Worm (Caenorhabditis elegans) whole organism, L1 larva: ENCODE results near the gene F55G7.4.

ENCODE experiments used
- C04F5.9 ChIP-seq: sonication (generic microtip); optimal IDR thresholded peaks from 2 replicates; lab custom pipeline; 2016; ENCODE audit warnings: missing genetic modification characterization, missing compliant biosample characterization
- C16A3.4 ChIP-seq: fragments of 150-350 bp; optimal IDR thresholded peaks from 2 replicates; lab custom pipeline; 2014; ENCODE audit warnings: missing biosample characterization, missing genetic modification characterization
- Y116A8C.19 ChIP-seq: sonication (generic microtip); optimal IDR thresholded peaks from 2 replicates; lab custom pipeline; 2016; ENCODE audit warnings: missing compliant biosample characterization, missing genetic modification characterization, borderline replicate concordance
- aha-1 ChIP-seq: fragments of 150-350 bp; optimal IDR thresholded peaks from 2 replicates; lab custom pipeline; 2014; ENCODE audit warnings: missing biosample characterization, missing genetic modification characterization
- alr-1 ChIP-seq: fragments of 200-800 bp; sonication (Bioruptor generic); optimal IDR thresholded peaks from 2 replicates; lab custom pipeline; 2018; ENCODE audit warnings: borderline replicate concordance, mild to moderate bottlenecking, missing genetic modification characterization, missing compliant biosample characterization
- aly-2 ChIP-seq: fragments of 150-350 bp; optimal IDR thresholded peaks from 2 replicates; lab custom pipeline; 2014; ENCODE audit warnings: missing biosample characterization, missing genetic modification characterization
- ama-1 ChIP-seq: fragments of 150-350 bp; optimal IDR thresholded peaks from 2 replicates; lab custom pipeline; 2014
- blmp-1 ChIP-seq: fragments of 150-350 bp; optimal IDR thresholded peaks from 2 replicates; lab custom pipeline; 2014; ENCODE audit warnings: missing biosample characterization, missing genetic modification characterization
- ceh-90 ChIP-seq: sonication (generic microtip); optimal IDR thresholded peaks from 2 replicates; lab custom pipeline; 2016; ENCODE audit warnings: missing genetic modification characterization, missing compliant biosample characterization
- dpl-1 ChIP-seq, 3 experiments: fragments of 150-350 bp in 2 of 3; sonication (generic microtip) in 1 of 3; optimal IDR thresholded peaks; 2 replicates each; lab custom pipeline; 2014 to 2017; ENCODE audit warnings: missing biosample characterization in 3 of 3, missing genetic modification characterization in 3 of 3, missing genetic modification reagents in 3 of 3
- dsc-1 ChIP-seq: sonication (generic microtip); optimal IDR thresholded peaks from 2 replicates; lab custom pipeline; 2016; ENCODE audit warnings: mild to moderate bottlenecking, missing genetic modification characterization, missing compliant biosample characterization
- efl-3 ChIP-seq: fragments of 200-800 bp; sonication (Bioruptor generic); optimal IDR thresholded peaks from 2 replicates; lab custom pipeline; 2018; ENCODE audit warnings: mild to moderate bottlenecking, missing genetic modification characterization, missing compliant biosample characterization
- egl-13 ChIP-seq: sonication (generic microtip); optimal IDR thresholded peaks from 2 replicates; lab custom pipeline; 2016; ENCODE audit warnings: missing genotype, missing genetic modification reagents, missing genetic modification characterization, missing compliant biosample characterization
- elt-3 ChIP-seq, 6 experiments: fragments of 150-350 bp in 1 of 6; sonication (generic microtip); optimal IDR thresholded peaks; 2 replicates each; lab custom pipeline; 2017 to 2018; ENCODE audit warnings: missing biosample characterization in 6 of 6, missing genetic modification characterization in 6 of 6, inconsistent platforms in 1 of 6
- ets-5 ChIP-seq: fragments of 200-800 bp; sonication (Bioruptor generic); IDR thresholded peaks from 2 replicates; pipeline ENCODE4 v1.3.6; 2022; ENCODE audit warnings: missing genetic modification characterization, missing compliant biosample characterization
- fkh-4 ChIP-seq: sonication (generic microtip); optimal IDR thresholded peaks from 2 replicates; lab custom pipeline; 2016; ENCODE audit warnings: missing compliant biosample characterization, missing genetic modification characterization, borderline replicate concordance
- fkh-8 ChIP-seq: sonication (generic microtip); optimal IDR thresholded peaks from 2 replicates; lab custom pipeline; 2016; ENCODE audit warnings: mild to moderate bottlenecking, missing genetic modification characterization, missing compliant biosample characterization
- hlh-4 ChIP-seq: sonication (generic microtip); optimal IDR thresholded peaks from 2 replicates; lab custom pipeline; 2016; ENCODE audit warnings: mild to moderate bottlenecking, missing genetic modification characterization, missing compliant biosample characterization
- isw-1 ChIP-seq: fragments of 200-800 bp; sonication (Bioruptor generic); IDR thresholded peaks from 2 replicates; pipeline ENCODE4 v1.3.6; 2022; ENCODE audit warnings: missing genetic modification characterization, missing compliant biosample characterization
- lin-13 ChIP-seq: fragments of 150-350 bp; optimal IDR thresholded peaks from 2 replicates; lab custom pipeline; 2014; ENCODE audit warnings: missing biosample characterization, missing genetic modification reagents, missing genetic modification characterization
- lin-14 ChIP-seq: fragments of 200-800 bp; sonication (Bioruptor generic); optimal IDR thresholded peaks from 2 replicates; lab custom pipeline; 2018; ENCODE audit warnings: mild to moderate bottlenecking, missing genetic modification characterization, moderate library complexity, missing compliant biosample characterization
- lin-35 ChIP-seq, 2 experiments: fragments of 150-350 bp; optimal IDR thresholded peaks; 2 replicates each; lab custom pipeline; 2014; ENCODE audit warnings: missing biosample characterization in 2 of 2, missing genetic modification characterization in 2 of 2, missing genetic modification reagents in 2 of 2
- lin-39 ChIP-seq: fragments of 150-350 bp; optimal IDR thresholded peaks from 2 replicates; lab custom pipeline; 2014; ENCODE audit warnings: missing biosample characterization, missing genetic modification reagents, missing genetic modification characterization
- lir-3 ChIP-seq: sonication (generic microtip); optimal IDR thresholded peaks from 2 replicates; lab custom pipeline; 2016; ENCODE audit warnings: mild to moderate bottlenecking, missing genetic modification characterization, moderate library complexity, missing compliant biosample characterization; ENCODE audit not compliant: poor library complexity
- lsy-2 ChIP-seq, 2 experiments: fragments of 150-350 bp; optimal IDR thresholded peaks; 2 replicates each; lab custom pipeline; 2014; ENCODE audit warnings: missing biosample characterization in 2 of 2, missing genetic modification characterization in 2 of 2
- mab-9 ChIP-seq: fragments of 200-800 bp; sonication (Bioruptor generic); IDR thresholded peaks from 2 replicates; pipeline ENCODE4 v1.3.6; 2022; ENCODE audit warnings: missing genetic modification reagents, missing genetic modification characterization, missing compliant biosample characterization
- mep-1 ChIP-seq: fragments of 150-350 bp; optimal IDR thresholded peaks from 2 replicates; lab custom pipeline; 2014; ENCODE audit warnings: missing biosample characterization, missing genetic modification characterization
- nhr-11 ChIP-seq: fragments of 150-350 bp; optimal IDR thresholded peaks from 2 replicates; lab custom pipeline; 2014; ENCODE audit warnings: missing biosample characterization, missing genetic modification characterization
- nhr-19 ChIP-seq: fragments of 200-800 bp; sonication (Bioruptor generic); conservative IDR thresholded peaks from 2 replicates; pipeline ENCODE4 v1.3.6; 2022; ENCODE audit warnings: missing genetic modification characterization, missing compliant biosample characterization
- nhr-20 ChIP-seq: sonication (generic microtip); optimal IDR thresholded peaks from 2 replicates; lab custom pipeline; 2016; ENCODE audit warnings: mild to moderate bottlenecking, missing genetic modification characterization, missing compliant biosample characterization
- nhr-237 ChIP-seq: fragments of 150-350 bp; optimal IDR thresholded peaks from 2 replicates; lab custom pipeline; 2014; ENCODE audit warnings: missing biosample characterization, missing genetic modification characterization
- nhr-71 ChIP-seq: sonication (generic microtip); optimal IDR thresholded peaks from 2 replicates; lab custom pipeline; 2016; ENCODE audit warnings: mild to moderate bottlenecking, missing genetic modification characterization, moderate library complexity, missing compliant biosample characterization
- nhr-84 ChIP-seq: sonication (generic microtip); optimal IDR thresholded peaks from 2 replicates; lab custom pipeline; 2017; ENCODE audit warnings: missing biosample characterization, missing genetic modification characterization
- pag-3 ChIP-seq: sonication (generic microtip); optimal IDR thresholded peaks from 2 replicates; lab custom pipeline; 2017; ENCODE audit warnings: missing genetic modification characterization, mild to moderate bottlenecking, missing compliant biosample characterization, antibody characterized with exemption, borderline replicate concordance; ENCODE audit not compliant: insufficient read depth
- pax-3 ChIP-seq: fragments of 200-800 bp; sonication (Bioruptor generic); optimal IDR thresholded peaks from 2 replicates; lab custom pipeline; 2018; ENCODE audit warnings: mild to moderate bottlenecking, missing genetic modification characterization, moderate library complexity, missing compliant biosample characterization
- rnt-1 ChIP-seq: sonication (generic microtip); optimal IDR thresholded peaks from 2 replicates; lab custom pipeline; 2016; ENCODE audit warnings: mild to moderate bottlenecking, missing genetic modification characterization, moderate library complexity, missing compliant biosample characterization
- skn-1 ChIP-seq: fragments of 150-350 bp; optimal IDR thresholded peaks from 2 replicates; lab custom pipeline; 2014; ENCODE audit warnings: missing biosample characterization, missing genetic modification characterization
- snpc-4 ChIP-seq: fragments of 150-350 bp; optimal IDR thresholded peaks from 2 replicates; lab custom pipeline; 2014; ENCODE audit warnings: missing biosample characterization, missing genetic modification characterization
- sox-4 ChIP-seq: sonication (generic microtip); optimal IDR thresholded peaks from 2 replicates; lab custom pipeline; 2016; ENCODE audit warnings: missing genetic modification characterization, missing compliant biosample characterization
- sptf-1 ChIP-seq: fragments of 150-350 bp; optimal IDR thresholded peaks from 2 replicates; lab custom pipeline; 2014; ENCODE audit warnings: missing biosample characterization, missing genetic modification characterization
- sup-37 ChIP-seq: fragments of 200-800 bp; sonication (Bioruptor generic); optimal IDR thresholded peaks from 2 replicates; lab custom pipeline; 2018; ENCODE audit warnings: mild to moderate bottlenecking, missing genetic modification characterization, missing compliant biosample characterization
- swsn-7 ChIP-seq: sonication (generic microtip); optimal IDR thresholded peaks from 2 replicates; lab custom pipeline; 2016; ENCODE audit warnings: missing genetic modification characterization, missing compliant biosample characterization
- tlp-1 ChIP-seq: fragments of 150-350 bp; optimal IDR thresholded peaks from 2 replicates; lab custom pipeline; 2014; ENCODE audit warnings: missing biosample characterization, missing genetic modification characterization
- unc-130 ChIP-seq: fragments of 150-350 bp; optimal IDR thresholded peaks from 2 replicates; lab custom pipeline; 2017; ENCODE audit warnings: missing biosample characterization, missing genetic modification characterization, inconsistent platforms
- unc-30 ChIP-seq: sonication (generic microtip); optimal IDR thresholded peaks from 2 replicates; lab custom pipeline; 2017; ENCODE audit warnings: missing biosample characterization, missing genetic modification characterization
- unc-62 ChIP-seq: fragments of 150-350 bp; optimal IDR thresholded peaks from 2 replicates; lab custom pipeline; 2014; ENCODE audit warnings: missing biosample characterization, missing genetic modification reagents, missing genetic modification characterization
- unc-86 ChIP-seq: sonication (generic microtip); optimal IDR thresholded peaks from 2 replicates; lab custom pipeline; 2016; ENCODE audit warnings: missing genetic modification characterization, missing compliant biosample characterization
- vab-15 ChIP-seq: sonication (generic microtip); optimal IDR thresholded peaks from 2 replicates; lab custom pipeline; 2017; ENCODE audit warnings: missing genotype, mild to moderate bottlenecking, missing genetic modification characterization, missing compliant biosample characterization
- xbp-1 ChIP-seq: sonication (generic microtip); optimal IDR thresholded peaks from 2 replicates; lab custom pipeline; 2016; ENCODE audit warnings: missing genetic modification characterization, missing compliant biosample characterization
- zag-1 ChIP-seq: fragments of 150-350 bp; optimal IDR thresholded peaks from 2 replicates; lab custom pipeline; 2014; ENCODE audit warnings: missing biosample characterization, missing genetic modification characterization
- zip-4 ChIP-seq: fragments of 200-800 bp; sonication (Bioruptor generic); optimal IDR thresholded peaks from 2 replicates; lab custom pipeline; 2018; ENCODE audit warnings: mild to moderate bottlenecking, missing genetic modification characterization, moderate library complexity, missing compliant biosample characterization
- ztf-4 ChIP-seq: fragments of 150-350 bp; optimal IDR thresholded peaks from 2 replicates; lab custom pipeline; 2014; ENCODE audit warnings: missing biosample characterization, missing genetic modification characterization

The F55G7.4 gene

ce11 chrX:11934933-11935332 lies 7.2 kb downstream of the F55G7.4 start (continued):
- TF ChIP-seq fkh-4 (no peak), vab-15 (tag; lab: Kevin White, UChicago) (no peak), alr-1 (tag; lab: Kevin White, UChicago) (no peak), unc-62 (no peak), pag-3 (tag; lab: Kevin White, UChicago) (no peak), blmp-1 (tag; lab: Kevin White, UChicago) (no peak), pax-3 (tag; lab: Kevin White, UChicago) (no peak), lsy-2 (tag; optimal IDR thresholded peaks at IDR 0.05; lab: Kevin White, UChicago) (peak in 1 of 2 experiments; percentile 17), lir-3 (tag; lab: Kevin White, UChicago) (peak; percentile 33), egl-13 (tag; lab: Kevin White, UChicago) (peak; percentile 6), nhr-19 (GFP tag; lab: Robert Waterston, UW) (peak; percentile 71), dsc-1 (peak; percentile 67), zip-4 (no peak), unc-30 (tag; lab: Kevin White, UChicago) (no peak), swsn-7 (tag; lab: Kevin White, UChicago) (peak; percentile 52), nhr-84 (tag; lab: Kevin White, UChicago) (no peak), C04F5.9 (tag; lab: Kevin White, UChicago) (no peak), lin-39 (peak; percentile 0), zag-1 (no peak), ztf-4 (no peak), ceh-90 (tag; lab: Kevin White, UChicago) (no peak), snpc-4 (tag; lab: Kevin White, UChicago) (peak; percentile 13), Y116A8C.19 (tag; lab: Kevin White, UChicago) (no peak), efl-3 (GFP tag; lab: Kevin White, UChicago) (no peak), ama-1 (lab: Kevin White, UChicago) (no peak), elt-3 (tag; optimal IDR thresholded peaks at IDR 0.05; lab: Kevin White, UChicago) (peak in 1 of 6 experiments; percentile 23), aha-1 (tag; lab: Kevin White, UChicago) (no peak), rnt-1 (tag; lab: Kevin White, UChicago) (peak; percentile 67), mep-1 (peak; percentile 27), xbp-1 (tag; lab: Kevin White, UChicago) (peak; percentile 49), dpl-1 (GFP tag; optimal IDR thresholded peaks at IDR 0.05; lab: Kevin White, UChicago) (no peak), C16A3.4 (tag; lab: Kevin White, UChicago) (peak; percentile 57), nhr-20 (peak; percentile 63), nhr-11 (no peak), lin-14 (GFP tag; lab: Kevin White, UChicago) (peak; percentile 51), skn-1 (tag; lab: Kevin White, UChicago) (peak; percentile 43), sox-4 (tag; lab: Kevin White, UChicago) (no peak), sptf-1 (tag; lab: Kevin White, UChicago) (no peak), sup-37 (GFP tag; lab: Kevin White, UChicago) (no peak), unc-130 (tag; lab: Kevin White, UChicago) (peak; percentile 23), nhr-237 (no peak), ets-5 (no peak), nhr-71 (peak; percentile 63), hlh-4 (tag; lab: Kevin White, UChicago) (no peak), aly-2 (tag; lab: Kevin White, UChicago) (no peak), isw-1 (GFP tag; lab: Robert Waterston, UW) (no peak), mab-9 (GFP tag; lab: Robert Waterston, UW) (no peak), unc-86 (tag; lab: Kevin White, UChicago) (peak; percentile 36), tlp-1 (tag; lab: Kevin White, UChicago) (no peak), lin-35 (GFP tag; optimal IDR thresholded peaks at IDR 0.05; lab: Kevin White, UChicago) (peak; percentile 24 to 64), fkh-8 (peak; percentile 41), lin-13 (no peak)
